Worm (Caenorhabditis elegans): ENCODE data around the gene F52E1.3.

F52E1.3 gene

ce11 chrV:8424840-8425814 lies 30.5 kb downstream of the F52E1.3 start:
- TF ChIP-seq T23F11.4 (GFP tag; optimal IDR thresholded peaks at IDR 0.05) (no peak), eyg-1 (tag; optimal IDR thresholded peaks at IDR 0.05) (no peak), sdc-2 (tag; optimal IDR thresholded peaks at IDR 0.05) (no peak), unc-86 (tag; optimal IDR thresholded peaks at IDR 0.05) (no peak), nfya-1 (tag; optimal IDR thresholded peaks at IDR 0.05) (no peak), ceh-6 (GFP tag; optimal IDR thresholded peaks at IDR 0.05) (no peak), ceh-34 (tag; optimal IDR thresholded peaks at IDR 0.05) (no peak), pha-4 (tag; optimal IDR thresholded peaks at IDR 0.05) (no peak), dve-1 (tag; optimal IDR thresholded peaks at IDR 0.05) (no peak), tbx-2 (tag; optimal IDR thresholded peaks at IDR 0.05) (no peak), hlh-13 (GFP tag; optimal IDR thresholded peaks at IDR 0.05) (no peak), fax-1 (tag; optimal IDR thresholded peaks at IDR 0.05) (no peak), unc-42 (tag; optimal IDR thresholded peaks at IDR 0.05) (no peak), C38D4.7 (GFP tag; optimal IDR thresholded peaks at IDR 0.05) (no peak), pqm-1 (tag; optimal IDR thresholded peaks at IDR 0.05) (no peak), ceh-9 (tag; optimal IDR thresholded peaks at IDR 0.05) (no peak), C08G9.2 (tag; optimal IDR thresholded peaks at IDR 0.05) (no peak)

DNA sequence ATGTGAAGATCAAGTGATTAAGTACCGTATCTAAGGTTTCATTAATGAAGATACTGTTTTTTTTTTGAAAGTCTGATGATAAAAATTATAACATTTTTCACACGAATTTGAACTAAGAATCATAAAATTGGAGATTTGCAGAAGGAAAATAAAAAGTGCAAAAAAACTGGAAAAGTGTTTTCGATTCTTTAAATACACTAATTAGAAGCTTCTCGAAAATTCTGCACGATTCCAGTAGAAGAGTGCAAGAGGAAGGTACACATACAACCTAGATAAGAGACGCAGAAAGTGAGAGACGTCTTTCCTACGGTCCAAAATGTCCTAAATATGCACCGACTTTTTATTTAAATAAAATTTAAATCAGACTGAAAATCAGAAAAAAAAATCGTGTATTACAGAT lies 31.6 kb downstream of the F52E1.3 start:
- no peak for TF ChIP-seq ama-1 (optimal IDR thresholded peaks at IDR 0.05)
- TF ChIP-seq hlh-6 (tag; optimal IDR thresholded peaks at IDR 0.05) = no peak
- TF ChIP-seq fax-1 (tag; optimal IDR thresholded peaks at IDR 0.05) = no peak
- TF ChIP-seq T23F11.4 (GFP tag; optimal IDR thresholded peaks at IDR 0.05) = no peak
- TF ChIP-seq pax-1 (tag; optimal IDR thresholded peaks at IDR 0.05) = no peak

- TF ChIP-seq pha-2 (tag; optimal IDR thresholded peaks at IDR 0.05) (no peak), ttx-3 (tag; optimal IDR thresholded peaks at IDR 0.05) (no peak), fkh-10 (GFP tag; optimal IDR thresholded peaks at IDR 0.05) (no peak), hlh-8 (tag; optimal IDR thresholded peaks at IDR 0.05) (no peak)
Observed at ce11 chrV:8426741-8427457, 32.3 kb downstream of the F52E1.3 start.

DNA sequence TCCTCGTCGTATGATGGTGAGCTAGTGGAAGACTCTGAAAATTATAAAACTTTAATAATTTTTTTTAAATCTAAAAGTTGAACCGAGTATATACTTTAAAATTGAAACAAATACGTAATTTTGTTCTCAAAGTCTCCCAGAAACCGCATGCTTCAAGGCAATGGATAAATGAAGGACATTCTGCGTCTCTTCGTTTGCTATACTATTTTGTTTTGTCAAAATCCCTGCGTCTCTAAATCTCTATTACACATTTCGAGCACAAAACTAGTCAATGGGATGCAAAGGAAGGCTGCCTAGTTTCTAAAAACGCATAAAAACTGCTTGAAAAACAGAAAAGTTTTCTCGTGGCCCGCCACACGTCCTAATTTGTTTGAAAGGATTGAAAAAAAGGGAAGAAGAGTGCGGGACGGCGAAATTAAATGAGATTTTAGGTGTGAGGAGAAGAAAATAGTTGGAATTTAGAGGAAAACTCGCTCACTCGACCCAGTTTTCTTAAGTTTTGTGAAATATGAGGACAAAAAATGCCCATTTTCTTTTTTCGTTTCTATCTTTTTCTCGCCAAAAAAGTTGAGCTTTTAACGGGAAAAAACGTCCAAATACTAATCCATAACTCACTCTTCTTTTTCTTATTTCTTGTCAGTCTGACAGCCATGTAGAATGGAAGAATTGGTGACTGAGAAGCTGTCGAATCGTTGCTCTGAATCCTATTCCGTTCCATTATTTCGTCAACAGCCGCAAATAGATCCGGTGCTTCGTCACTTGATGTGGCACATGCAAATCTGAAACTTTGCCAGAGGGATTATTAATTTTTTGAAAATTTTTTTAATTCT lies 34.2 kb downstream of the F52E1.3 start:
- TF ChIP-seq ceh-34 (tag; optimal IDR thresholded peaks at IDR 0.05) = no peak
- no peak for TF ChIP-seq ceh-30 (tag; optimal IDR thresholded peaks at IDR 0.05)
- no peak for TF ChIP-seq ceh-14 (tag; optimal IDR thresholded peaks at IDR 0.05)
- no peak for TF ChIP-seq unc-3 (GFP tag; conservative IDR thresholded peaks at IDR 0.05)
- no peak for TF ChIP-seq unc-3 (tag; optimal IDR thresholded peaks at IDR 0.05)
- TF ChIP-seq ceh-31 (tag; optimal IDR thresholded peaks at IDR 0.05) = peak; percentile 21
- TF ChIP-seq pat-9 (tag; optimal IDR thresholded peaks at IDR 0.05) = no peak
- peak; percentile 14 for TF ChIP-seq pros-1 (tag; optimal IDR thresholded peaks at IDR 0.05)
- TF ChIP-seq pag-3 (tag; optimal IDR thresholded peaks at IDR 0.05; ENCODE audit: borderline replicate concordance) = no peak
- peak; percentile 28 for TF ChIP-seq unc-55 (GFP tag; optimal IDR thresholded peaks at IDR 0.05)
- TF ChIP-seq pax-1 (tag; optimal IDR thresholded peaks at IDR 0.05) = no peak
- no peak for TF ChIP-seq ahr-1 (tag; optimal IDR thresholded peaks at IDR 0.05)
- no peak for TF ChIP-seq odd-2 (tag; optimal IDR thresholded peaks at IDR 0.05)
- TF ChIP-seq nhr-232 (tag; optimal IDR thresholded peaks at IDR 0.05) = no peak
- TF ChIP-seq fkh-6 (tag; optimal IDR thresholded peaks at IDR 0.05) = no peak
- no peak for TF ChIP-seq ceh-6 (GFP tag; optimal IDR thresholded peaks at IDR 0.05)
- peak; percentile 56 for TF ChIP-seq unc-42 (tag; optimal IDR thresholded peaks at IDR 0.05)
- no peak for TF ChIP-seq dmd-4 (tag; optimal IDR thresholded peaks at IDR 0.05; ENCODE audit: borderline replicate concordance)
- TF ChIP-seq dve-1 (tag; optimal IDR thresholded peaks at IDR 0.05) = no peak
- no peak for TF ChIP-seq K02D7.2 (tag; optimal IDR thresholded peaks at IDR 0.05)
- TF ChIP-seq K09A11.1 (tag; optimal IDR thresholded peaks at IDR 0.05; ENCODE audit: insufficient read depth) = no peak
- no peak for TF ChIP-seq ztf-16 (tag; optimal IDR thresholded peaks at IDR 0.05)
- no peak for TF ChIP-seq sox-2 (GFP tag; IDR thresholded peaks at IDR 0.05)
- TF ChIP-seq fax-1 (tag; optimal IDR thresholded peaks at IDR 0.05) = no peak
